Worm (Caenorhabditis elegans): Measurements from ENCODE around the gene ech-8.

Gene ech-8

DNA sequence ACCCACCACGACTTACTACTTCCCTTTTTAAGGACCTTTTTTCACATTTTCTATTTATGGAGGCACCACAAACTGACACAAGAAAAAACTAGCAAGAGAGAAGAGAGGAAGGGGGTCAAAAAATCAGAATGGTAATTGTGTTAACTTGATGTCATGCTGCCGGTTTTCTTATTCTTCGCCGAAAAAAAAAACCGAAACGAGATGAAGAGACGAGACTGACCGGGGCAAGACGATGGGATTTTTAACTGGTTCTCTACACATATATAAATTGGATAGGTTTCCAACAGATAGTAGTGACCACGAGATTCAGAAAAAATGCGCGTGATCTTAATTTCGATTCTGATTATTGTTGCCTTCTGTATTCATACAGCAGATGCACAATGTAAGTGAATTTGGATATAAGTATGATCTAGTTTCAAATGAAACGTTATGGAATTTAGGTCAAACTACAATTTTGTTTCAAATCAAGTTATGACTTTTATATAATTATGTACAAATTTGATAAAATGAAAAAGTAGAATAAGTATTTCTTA, 34.9 kb upstream of the ech-8 start, which contains the start of gene Y43C5A.3:
Y43C5A.3 (plus strand) TSS at position 256 of the 533 bp plus-strand sequence.
- no peak for TF ChIP-seq hlh-15 (tag; optimal IDR thresholded peaks at IDR 0.05)
- TF ChIP-seq nfya-1 (tag; optimal IDR thresholded peaks at IDR 0.05): no peak
- TF ChIP-seq nhr-232 (tag; optimal IDR thresholded peaks at IDR 0.05): no peak
- no peak for TF ChIP-seq ceh-19 (GFP tag; optimal IDR thresholded peaks at IDR 0.05)
- no peak for TF ChIP-seq dve-1 (tag; optimal IDR thresholded peaks at IDR 0.05)
- TF ChIP-seq ztf-16 (tag; optimal IDR thresholded peaks at IDR 0.05): no peak
- no peak for TF ChIP-seq npax-4 (tag; optimal IDR thresholded peaks at IDR 0.05)
- no peak for TF ChIP-seq ceh-24 (tag; optimal IDR thresholded peaks at IDR 0.05)
- no peak for TF ChIP-seq ref-2 (tag; optimal IDR thresholded peaks at IDR 0.05)
- TF ChIP-seq hlh-13 (GFP tag; optimal IDR thresholded peaks at IDR 0.05): no peak
- no peak for TF ChIP-seq pax-1 (tag; optimal IDR thresholded peaks at IDR 0.05)
- no peak for TF ChIP-seq F13H6.1 (tag; optimal IDR thresholded peaks at IDR 0.05)
- TF ChIP-seq Y22D7AL.16 (tag; optimal IDR thresholded peaks at IDR 0.05): no peak
- no peak for TF ChIP-seq hlh-30 (tag; optimal IDR thresholded peaks at IDR 0.05; ENCODE audit: insufficient read depth)
- TF ChIP-seq ceh-30 (tag; optimal IDR thresholded peaks at IDR 0.05): no peak
- TF ChIP-seq ceh-14 (tag; optimal IDR thresholded peaks at IDR 0.05): no peak
- no peak for TF ChIP-seq sox-2 (GFP tag; IDR thresholded peaks at IDR 0.05)
- no peak for TF ChIP-seq unc-55 (GFP tag; optimal IDR thresholded peaks at IDR 0.05)
- TF ChIP-seq ahr-1 (tag; optimal IDR thresholded peaks at IDR 0.05): no peak
- TF ChIP-seq madf-2 (tag; optimal IDR thresholded peaks at IDR 0.05): no peak

DNA sequence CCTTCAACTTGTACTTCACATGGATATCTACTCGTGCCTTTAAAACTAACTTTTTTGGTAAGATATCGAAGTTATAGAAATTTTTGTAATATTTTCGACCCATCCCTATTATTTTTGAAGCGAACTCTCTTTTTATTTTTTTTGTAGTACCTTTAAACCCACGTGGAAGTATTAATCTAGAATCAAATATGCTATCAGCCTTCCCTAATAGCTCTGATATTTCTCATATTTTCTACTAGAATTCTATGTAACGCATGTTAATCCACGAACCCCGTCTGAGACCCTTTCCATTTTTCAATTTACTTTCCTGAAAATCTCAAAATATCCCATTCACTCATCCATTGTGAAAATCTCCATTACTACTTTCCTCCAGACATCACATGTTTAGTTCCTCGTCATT, 34.4 kb upstream of the ech-8 start:
- TF ChIP-seq ahr-1 (tag; optimal IDR thresholded peaks at IDR 0.05) (no peak), gmeb-2 (tag; optimal IDR thresholded peaks at IDR 0.05) (no peak)

DNA sequence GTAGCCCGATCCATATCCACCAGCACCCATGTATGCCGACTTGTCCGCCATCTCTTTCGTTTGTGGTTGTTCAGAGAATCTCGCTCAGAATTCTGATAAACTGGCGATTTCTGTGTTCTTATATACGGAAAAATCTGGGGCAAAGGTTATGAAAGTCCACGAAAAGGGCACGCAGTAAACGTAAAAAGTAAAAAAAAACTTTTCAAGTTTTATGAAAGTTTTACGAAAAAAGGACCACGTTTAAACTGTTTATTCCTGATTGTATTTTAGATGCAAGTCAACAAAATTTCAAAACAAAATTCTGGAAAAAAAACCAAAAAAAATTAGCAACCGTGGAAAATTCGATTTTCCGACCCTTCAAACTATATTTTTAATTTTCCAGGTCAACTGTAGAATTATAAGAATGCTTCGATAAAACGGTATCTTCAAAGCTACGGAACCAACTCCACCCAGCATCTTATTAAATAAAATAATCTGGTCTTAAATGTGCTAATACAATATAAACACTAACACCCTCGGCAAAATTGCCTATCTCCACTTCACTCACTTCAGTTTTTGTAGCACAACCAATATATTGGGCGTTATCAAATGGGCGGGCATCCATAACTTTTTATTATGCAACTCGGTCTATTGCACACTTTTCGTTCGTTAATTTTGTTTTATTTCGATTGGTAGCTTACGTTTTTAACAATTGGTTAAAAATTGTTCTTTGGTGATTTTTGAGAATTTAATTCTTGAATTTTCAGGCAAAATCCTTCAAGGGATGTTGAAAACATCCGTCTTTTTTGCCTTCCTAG, 30.4 kb upstream of the ech-8 start, which contains the start of the genes nspd-7 and Y43C5A.2:
nspd-7 (minus strand) TSS at position 51 of the 797 bp plus-strand sequence.
Y43C5A.2 (plus strand) TSS at position 747 of the 797 bp plus-strand sequence.
- TF ChIP-seq elt-4 (tag; optimal IDR thresholded peaks at IDR 0.05) (no peak), sox-4 (tag; optimal IDR thresholded peaks at IDR 0.05) (no peak), fkh-6 (tag; optimal IDR thresholded peaks at IDR 0.05) (no peak), pat-9 (tag; optimal IDR thresholded peaks at IDR 0.05) (no peak), pqm-1 (tag; optimal IDR thresholded peaks at IDR 0.05) (no peak), madf-2 (tag; optimal IDR thresholded peaks at IDR 0.05) (no peak), ceh-34 (tag; optimal IDR thresholded peaks at IDR 0.05) (no peak), sdc-2 (tag; optimal IDR thresholded peaks at IDR 0.05) (no peak), ceh-2 (tag; optimal IDR thresholded peaks at IDR 0.05) (no peak), tbx-7 (tag; optimal IDR thresholded peaks at IDR 0.05) (no peak), che-1 (tag; optimal IDR thresholded peaks at IDR 0.05) (no peak), zip-5 (tag; optimal IDR thresholded peaks at IDR 0.05) (no peak), ceh-30 (tag; optimal IDR thresholded peaks at IDR 0.05) (no peak), unc-42 (tag; optimal IDR thresholded peaks at IDR 0.05) (no peak), C38D4.7 (GFP tag; optimal IDR thresholded peaks at IDR 0.05) (no peak), ceh-19 (GFP tag; optimal IDR thresholded peaks at IDR 0.05) (no peak), ets-4 (tag; optimal IDR thresholded peaks at IDR 0.05) (no peak), Y22D7AL.16 (tag; optimal IDR thresholded peaks at IDR 0.05) (no peak)

DNA sequence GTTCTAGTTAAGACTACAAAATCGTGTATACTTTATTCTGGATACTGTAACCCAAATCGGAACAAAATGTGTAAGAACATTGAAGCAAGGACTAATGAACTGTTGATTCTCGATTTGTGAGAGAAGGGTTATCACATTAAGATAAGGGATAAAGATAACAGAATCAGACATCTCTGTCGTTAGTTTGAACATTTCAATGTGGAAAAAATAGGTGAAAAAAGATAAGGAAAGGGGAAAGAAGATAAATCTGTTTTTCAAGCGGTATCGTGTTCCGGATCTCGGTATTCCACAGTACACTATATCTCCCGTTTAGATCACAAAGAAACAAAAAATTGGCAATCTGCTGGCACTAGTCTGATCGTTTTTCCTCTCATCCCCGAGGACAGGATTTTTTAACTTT, 22.1 kb upstream of the ech-8 start:
- no peak for TF ChIP-seq mec-3 (tag; optimal IDR thresholded peaks at IDR 0.05; ENCODE audit: borderline replicate concordance)
- no peak for TF ChIP-seq hlh-6 (tag; optimal IDR thresholded peaks at IDR 0.05)
- no peak for TF ChIP-seq lim-6 (tag; optimal IDR thresholded peaks at IDR 0.05)
- TF ChIP-seq ceh-31 (tag; optimal IDR thresholded peaks at IDR 0.05): no peak
- TF ChIP-seq rnt-1 (tag; optimal IDR thresholded peaks at IDR 0.05): peak; percentile 44
- no peak for TF ChIP-seq ahr-1 (tag; optimal IDR thresholded peaks at IDR 0.05)
- no peak for TF ChIP-seq C08G9.2 (tag; optimal IDR thresholded peaks at IDR 0.05)
- no peak for TF ChIP-seq nhr-11 (tag; optimal IDR thresholded peaks at IDR 0.05)
- TF ChIP-seq ceh-24 (tag; optimal IDR thresholded peaks at IDR 0.05): no peak
